Worm (Caenorhabditis elegans) whole organism, young adult: Measurements from ENCODE around the gene sds-22.

Experiments used
- B0019.2 ChIP-seq: fragments of 200-800 bp; sonication (Bioruptor generic); conservative IDR thresholded peaks from 2 replicates; pipeline ENCODE4 v1.3.6; 2022; ENCODE audit warnings: missing genetic modification reagents, missing genetic modification characterization, missing compliant biosample characterization
- B0035.1 ChIP-seq: sonication (generic microtip); optimal IDR thresholded peaks from 2 replicates; lab custom pipeline; 2016; ENCODE audit warnings: missing genetic modification characterization, mild to moderate bottlenecking, missing compliant biosample characterization, missing genotype, missing genetic modification reagents
- B0336.3 ChIP-seq: fragments of 200-800 bp; sonication (Bioruptor generic); IDR thresholded peaks from 2 replicates; pipeline ENCODE4 v1.3.6; 2022; ENCODE audit warnings: missing genetic modification characterization, missing compliant biosample characterization
- C06A6.2 ChIP-seq: fragments of 200-800 bp; sonication (Bioruptor generic); conservative IDR thresholded peaks from 2 replicates; pipeline ENCODE4 v1.3.6; 2022; ENCODE audit warnings: missing genetic modification characterization, missing compliant biosample characterization
- F23B12.7 ChIP-seq: sonication (generic microtip); optimal IDR thresholded peaks from 2 replicates; lab custom pipeline; 2017; ENCODE audit warnings: missing genetic modification characterization, mild to moderate bottlenecking, missing compliant biosample characterization, antibody characterized with exemption, moderate library complexity; ENCODE audit not compliant: insufficient read depth
- F37B4.10 ChIP-seq: fragments of 200-800 bp; sonication (Bioruptor generic); IDR thresholded peaks from 2 replicates; pipeline ENCODE4 v1.3.6; 2022; ENCODE audit warnings: missing genetic modification characterization, missing compliant biosample characterization
- F57C9.4 ChIP-seq: sonication (generic microtip); optimal IDR thresholded peaks from 2 replicates; lab custom pipeline; 2017; ENCODE audit warnings: mild to moderate bottlenecking, missing genetic modification characterization, missing compliant biosample characterization
- Y67H2A.10 ChIP-seq: fragments of 200-800 bp; sonication (Bioruptor generic); conservative IDR thresholded peaks from 2 replicates; pipeline ENCODE4 v1.3.6; 2022; ENCODE audit warnings: missing genetic modification reagents, missing genetic modification characterization, missing compliant biosample characterization
- Y79H2A.3 ChIP-seq: fragments of 200-800 bp; sonication (Bioruptor generic); conservative IDR thresholded peaks from 2 replicates; pipeline ENCODE4 v1.3.6; 2022; ENCODE audit warnings: missing genetic modification reagents, missing genetic modification characterization, missing compliant biosample characterization
- akir-1 ChIP-seq: fragments of 200-800 bp; sonication (Bioruptor generic); optimal IDR thresholded peaks from 2 replicates; lab custom pipeline; 2018; ENCODE audit warnings: mild to moderate bottlenecking, missing genetic modification characterization, moderate library complexity, missing compliant biosample characterization
- aptf-2 ChIP-seq: fragments of 200-800 bp; sonication (Bioruptor generic); conservative IDR thresholded peaks from 2 replicates; pipeline ENCODE4 v1.3.6; 2022; ENCODE audit warnings: missing genetic modification reagents, missing genetic modification characterization, missing compliant biosample characterization
- atf-7 ChIP-seq: sonication (generic microtip); optimal IDR thresholded peaks from 2 replicates; lab custom pipeline; 2017; ENCODE audit warnings: mild to moderate bottlenecking, missing genetic modification characterization, missing compliant biosample characterization
- attf-3 ChIP-seq: fragments of 200-800 bp; sonication (Bioruptor generic); conservative IDR thresholded peaks from 2 replicates; pipeline ENCODE4 v1.3.6; 2022; ENCODE audit warnings: missing genetic modification reagents, missing genetic modification characterization, missing compliant biosample characterization
- cebp-1 ChIP-seq, 2 experiments: fragments of 200-800 bp in 1 of 2; sonication (Bioruptor generic) in 1 of 2; sonication (generic microtip) in 1 of 2; IDR thresholded peaks in 1 of 2; optimal IDR thresholded peaks in 1 of 2; 2 replicates each; pipeline versions ENCODE4 v1.3.6 to Lab custom; 2017 to 2022; ENCODE audit warnings: missing compliant biosample characterization in 2 of 2, missing genetic modification characterization in 2 of 2, mild to moderate bottlenecking in 1 of 2, missing genetic modification reagents in 1 of 2, moderate library complexity in 1 of 2
- chd-7 ChIP-seq: sonication (generic microtip); optimal IDR thresholded peaks from 2 replicates; lab custom pipeline; 2016; ENCODE audit warnings: mild to moderate bottlenecking, missing genetic modification characterization, moderate library complexity, missing compliant biosample characterization
- dpl-1 ChIP-seq: fragments of 150-350 bp; optimal IDR thresholded peaks from 2 replicates; lab custom pipeline; 2014; ENCODE audit warnings: missing biosample characterization, missing genetic modification reagents, missing genetic modification characterization
- egl-18 ChIP-seq: fragments of 200-800 bp; sonication (Bioruptor generic); IDR thresholded peaks from 2 replicates; pipeline ENCODE4 v1.3.6; 2022; ENCODE audit warnings: missing genetic modification reagents, missing genetic modification characterization, missing compliant biosample characterization
- ekl-4 ChIP-seq: fragments of 200-800 bp; sonication (Bioruptor generic); IDR thresholded peaks from 2 replicates; pipeline ENCODE4 v1.3.6; 2022; ENCODE audit warnings: missing genetic modification reagents, missing genetic modification characterization, missing compliant biosample characterization
- him-1 ChIP-seq: sonication (generic microtip); optimal IDR thresholded peaks from 2 replicates; lab custom pipeline; 2016; ENCODE audit warnings: missing genotype, missing genetic modification reagents, missing genetic modification characterization, missing compliant biosample characterization
- hrde-1 ChIP-seq: sonication (generic microtip); optimal IDR thresholded peaks from 2 replicates; lab custom pipeline; 2016; ENCODE audit warnings: missing genetic modification characterization, mild to moderate bottlenecking, missing compliant biosample characterization, moderate library complexity, missing genotype, missing genetic modification reagents, borderline replicate concordance
- lin-26 ChIP-seq: fragments of 200-800 bp; sonication (Bioruptor generic); IDR thresholded peaks from 2 replicates; pipeline ENCODE4 v1.3.6; 2022; ENCODE audit warnings: missing genetic modification reagents, missing genetic modification characterization, missing compliant biosample characterization
- lin-35 ChIP-seq, 3 experiments: fragments of 150-350 bp in 2 of 3; sonication (generic microtip) in 1 of 3; optimal IDR thresholded peaks; 2 replicates each; lab custom pipeline; 2014 to 2018; ENCODE audit warnings: missing biosample characterization in 3 of 3, missing genetic modification characterization in 3 of 3, missing genetic modification reagents in 3 of 3
- lin-40 ChIP-seq: sonication (generic microtip); optimal IDR thresholded peaks from 2 replicates; lab custom pipeline; 2016; ENCODE audit warnings: missing genetic modification characterization, mild to moderate bottlenecking, missing compliant biosample characterization, missing genotype, missing genetic modification reagents
- lin-54 ChIP-seq: fragments of 200-800 bp; sonication (Bioruptor generic); optimal IDR thresholded peaks from 2 replicates; lab custom pipeline; 2018; ENCODE audit warnings: mild to moderate bottlenecking, missing genetic modification characterization, missing compliant biosample characterization
- madf-3 ChIP-seq: fragments of 200-800 bp; sonication (Bioruptor generic); IDR thresholded peaks from 2 replicates; pipeline ENCODE4 v1.3.6; 2022; ENCODE audit warnings: missing genetic modification reagents, missing genetic modification characterization, missing compliant biosample characterization
- madf-6 ChIP-seq: fragments of 200-800 bp; sonication (Bioruptor generic); IDR thresholded peaks from 2 replicates; pipeline ENCODE4 v1.3.6; 2022; ENCODE audit warnings: missing genetic modification reagents, missing genetic modification characterization, missing compliant biosample characterization
- nfyb-1 ChIP-seq: fragments of 200-800 bp; sonication (Bioruptor generic); IDR thresholded peaks from 2 replicates; pipeline ENCODE4 v1.3.6; 2022; ENCODE audit warnings: missing genetic modification reagents, missing genetic modification characterization, missing compliant biosample characterization
- nhr-120 ChIP-seq: fragments of 200-800 bp; sonication (Bioruptor generic); IDR thresholded peaks from 2 replicates; pipeline ENCODE4 v1.3.6; 2022; ENCODE audit warnings: missing genetic modification characterization, missing compliant biosample characterization
- snpc-4 ChIP-seq, 5 experiments: fragments of 150-350 bp in 1 of 5; sonication (generic microtip) in 4 of 5; optimal IDR thresholded peaks; 2 replicates each; lab custom pipeline; 2014 to 2018; ENCODE audit warnings: missing genetic modification characterization in 5 of 5, missing biosample characterization in 3 of 5, antibody characterized with exemption in 2 of 5, mild to moderate bottlenecking in 2 of 5, missing compliant biosample characterization in 2 of 5, missing genotype in 2 of 5, moderate library complexity in 2 of 5, missing genetic modification reagents in 1 of 5
- tbp1 ChIP-seq: fragments of 200-800 bp; sonication (Bioruptor generic); optimal IDR thresholded peaks from 2 replicates; lab custom pipeline; 2018; ENCODE audit warnings: mild to moderate bottlenecking, missing genetic modification characterization, missing compliant biosample characterization
- tlf-1 ChIP-seq: fragments of 200-800 bp; sonication (Bioruptor generic); optimal IDR thresholded peaks from 2 replicates; lab custom pipeline; 2018; ENCODE audit warnings: mild to moderate bottlenecking, missing genetic modification characterization, missing compliant biosample characterization
- unc-130 ChIP-seq: sonication (generic microtip); optimal IDR thresholded peaks from 2 replicates; lab custom pipeline; 2016; ENCODE audit warnings: missing genetic modification reagents, missing genetic modification characterization, missing compliant biosample characterization
- zim-3 ChIP-seq: sonication (generic microtip); optimal IDR thresholded peaks from 2 replicates; lab custom pipeline; 2017; ENCODE audit warnings: mild to moderate bottlenecking, missing genetic modification characterization, moderate library complexity, missing compliant biosample characterization
- ztf-18 ChIP-seq: sonication (generic microtip); optimal IDR thresholded peaks from 2 replicates; lab custom pipeline; 2016; ENCODE audit warnings: missing genotype, mild to moderate bottlenecking, missing genetic modification characterization, missing compliant biosample characterization
- ztf-22 ChIP-seq: fragments of 200-800 bp; sonication (Bioruptor generic); optimal IDR thresholded peaks from 2 replicates; lab custom pipeline; 2018; ENCODE audit warnings: mild to moderate bottlenecking, missing genetic modification characterization, moderate library complexity, missing compliant biosample characterization
- ztf-28 ChIP-seq: fragments of 200-800 bp; sonication (Bioruptor generic); IDR thresholded peaks from 2 replicates; pipeline ENCODE4 v1.3.6; 2022; ENCODE audit warnings: missing genetic modification reagents, missing genetic modification characterization, missing compliant biosample characterization
- ztf-3 ChIP-seq: fragments of 200-800 bp; sonication (Bioruptor generic); optimal IDR thresholded peaks from 2 replicates; lab custom pipeline; 2018; ENCODE audit warnings: mild to moderate bottlenecking, missing genetic modification characterization, missing compliant biosample characterization

Gene sds-22

ce11 chrII:7870632-7871031 is 12.4 kb downstream of the sds-22 start (continued):
- TF ChIP-seq ekl-4 = peak; percentile 54; the same call in 1 of the 2 replicates
- no peak for TF ChIP-seq B0035.1 (tag; lab: Kevin White, UChicago)
- TF ChIP-seq B0019.2 (GFP tag; lab: Robert Waterston, UW) = no peak
- TF ChIP-seq F57C9.4 = no peak
- TF ChIP-seq snpc-4 (GFP tag; optimal IDR thresholded peaks at IDR 0.05; lab: Kevin White, UChicago) = no peak
- peak in 1 of 4 experiments; percentile 39 for TF ChIP-seq snpc-4 (tag; optimal IDR thresholded peaks at IDR 0.05; lab: Kevin White, UChicago)
- TF ChIP-seq akir-1 (GFP tag; lab: Kevin White, UChicago) = no peak
- TF ChIP-seq ztf-3 (GFP tag; lab: Kevin White, UChicago) = no peak
- TF ChIP-seq zim-3 = no peak
- peak; percentile 28; the same call in 1 of the 2 replicates for TF ChIP-seq lin-26
- TF ChIP-seq dpl-1 = no peak

ce11 chrII:7873843-7874372 is 15.7 kb downstream of the sds-22 start, which contains the start of gene T01H3.3:
Gene T01H3.3 (minus strand): TSS chrII:7873893.
- TF ChIP-seq F23B12.7 (tag; lab: Kevin White, UChicago) (peak; percentile 27), unc-130 (GFP tag; lab: Kevin White, UChicago) (no peak), aptf-2 (no peak), cebp-1 (GFP tag; IDR thresholded peaks at IDR 0.05; lab: Robert Waterston, UW) (no peak), cebp-1 (tag; optimal IDR thresholded peaks at IDR 0.05; lab: Kevin White, UChicago) (peak; percentile 15), attf-3 (peak; percentile 91), Y79H2A.3 (GFP tag; lab: Robert Waterston, UW) (no peak)

- TF ChIP-seq Y67H2A.10 = no peak
- TF ChIP-seq B0336.3 (GFP tag; lab: Robert Waterston, UW) = 0 out of 2 replicates have a peak, but pooled peaks have one; percentile 10
- TF ChIP-seq lin-35 (GFP tag; optimal IDR thresholded peaks at IDR 0.05; lab: Kevin White, UChicago) = peak in 1 of 3 experiments; percentile 22
- TF ChIP-seq dpl-1 = no peak
- TF ChIP-seq nhr-120 = no peak
- peak; percentile 51 for TF ChIP-seq tlf-1 (GFP tag; lab: Kevin White, UChicago)
- TF ChIP-seq lin-54 = peak; percentile 37
- no peak for TF ChIP-seq C06A6.2 (GFP tag; lab: Robert Waterston, UW)
- no peak for TF ChIP-seq hrde-1 (tag; lab: Kevin White, UChicago)
- TF ChIP-seq him-1 (tag; lab: Kevin White, UChicago) = no peak
- TF ChIP-seq atf-7 (tag; lab: Kevin White, UChicago) = peak; percentile 9
- no peak for TF ChIP-seq egl-18
- peak; percentile 21 for TF ChIP-seq tbp1
- TF ChIP-seq F37B4.10 = no peak
- no peak for TF ChIP-seq ztf-22 (GFP tag; lab: Kevin White, UChicago)
- no peak; the same call in 1 of the 2 replicates for TF ChIP-seq madf-6
- no peak for TF ChIP-seq madf-3 (GFP tag; lab: Robert Waterston, UW)
- no peak for TF ChIP-seq cebp-1 (GFP tag; IDR thresholded peaks at IDR 0.05; lab: Robert Waterston, UW)
- TF ChIP-seq cebp-1 (tag; optimal IDR thresholded peaks at IDR 0.05; lab: Kevin White, UChicago) = peak; percentile 21
- TF ChIP-seq lin-40 = no peak
- TF ChIP-seq chd-7 (tag; lab: Kevin White, UChicago) = peak; percentile 28
- no peak for TF ChIP-seq ztf-18
- TF ChIP-seq ztf-28 (GFP tag; lab: Robert Waterston, UW) = no peak
- TF ChIP-seq nfyb-1 (GFP tag; lab: Robert Waterston, UW) = peak; percentile 33; the same call in 1 of the 2 replicates
These were observed 19.7 kb downstream of the sds-22 start, which contains the start of gene T01H3.2 for ce11 chrII:7877744-7878468. Gene T01H3.2 (minus strand): TSS chrII:7877994.
